Fruit fly (Drosophila melanogaster): ENCODE measurements around the gene CSN6.

The CSN6 gene

DNA sequence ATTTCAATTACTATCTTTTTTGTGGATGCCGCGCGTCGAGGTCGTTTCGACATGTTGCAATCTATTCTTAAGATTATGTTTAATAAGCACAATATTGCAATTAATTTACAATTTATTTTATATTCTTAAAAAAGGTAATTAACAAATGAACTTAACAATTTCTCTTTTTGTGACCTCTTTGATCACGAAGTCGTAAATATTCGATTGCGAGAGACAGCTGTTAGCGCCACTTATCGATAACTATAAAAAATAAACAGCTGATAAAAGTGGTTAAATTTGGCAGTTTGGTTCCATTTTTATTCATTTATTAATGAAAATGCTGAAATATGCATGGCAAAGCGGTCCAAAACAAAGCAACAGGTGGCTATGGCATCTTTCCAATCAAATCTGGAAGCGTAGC lies 32.9 kb downstream of the CSN6 start, which contains the start of the genes CG31156 and mRRF2:
Gene CG31156 (minus strand): TSS at position 209 of the 400 bp plus-strand sequence.
Gene mRRF2 (plus strand): TSS at position 239 of the 400 bp plus-strand sequence.
- TF ChIP-seq CG15710 (tag; optimal IDR thresholded peaks at IDR 0.05) (no peak), fd96Ca (GFP tag; IDR thresholded peaks at IDR 0.05) (no peak), Pif1B (GFP tag; optimal IDR thresholded peaks at IDR 0.05) (no peak), CG17806 (tag; optimal IDR thresholded peaks at IDR 0.05) (no peak), Pif1A (GFP tag; optimal IDR thresholded peaks at IDR 0.05) (no peak), Snoo (tag; optimal IDR thresholded peaks at IDR 0.05) (no peak), Ets98B (GFP tag; IDR thresholded peaks at IDR 0.05) (no peak), CG34367 (tag; optimal IDR thresholded peaks at IDR 0.05) (no peak), CG9948 (tag; optimal IDR thresholded peaks at IDR 0.05) (no peak), CG12605 (GFP tag; IDR thresholded peaks at IDR 0.05) (no peak), CG13204 (GFP tag; optimal IDR thresholded peaks at IDR 0.05) (no peak), CG10348 (GFP tag; IDR thresholded peaks at IDR 0.05) (no peak), CG8301 (tag; optimal IDR thresholded peaks at IDR 0.05) (no peak), CG14655 (GFP tag; optimal IDR thresholded peaks at IDR 0.05) (no peak)

DNA sequence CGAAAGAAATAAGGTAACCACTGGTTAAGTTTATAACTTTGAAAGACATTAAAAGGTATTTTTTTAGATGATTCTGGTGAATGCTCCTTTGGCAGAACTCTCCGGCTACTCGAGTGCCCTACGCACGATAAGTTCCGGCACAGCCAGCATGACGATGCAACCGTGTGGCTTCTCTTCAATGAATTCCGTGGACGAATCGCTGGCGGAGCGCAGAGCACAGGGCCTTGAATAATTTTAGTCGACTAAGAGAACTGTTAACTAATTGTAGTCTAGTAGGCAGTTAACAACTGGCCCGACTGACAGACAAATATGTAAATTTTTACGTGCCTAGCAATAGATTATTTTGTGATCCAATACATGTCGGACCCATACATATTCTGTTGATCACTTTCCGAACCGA lies 35.6 kb downstream of the CSN6 start, which contains the start of gene CG31161:
Gene CG31161 (plus strand): TSS at position 301 of the 400 bp plus-strand sequence.
- TF ChIP-seq CG8301 (tag; optimal IDR thresholded peaks at IDR 0.05) (no peak), Pif1A (GFP tag; optimal IDR thresholded peaks at IDR 0.05) (no peak), fd96Ca (GFP tag; IDR thresholded peaks at IDR 0.05) (no peak), CG9948 (tag; optimal IDR thresholded peaks at IDR 0.05) (no peak)

DNA sequence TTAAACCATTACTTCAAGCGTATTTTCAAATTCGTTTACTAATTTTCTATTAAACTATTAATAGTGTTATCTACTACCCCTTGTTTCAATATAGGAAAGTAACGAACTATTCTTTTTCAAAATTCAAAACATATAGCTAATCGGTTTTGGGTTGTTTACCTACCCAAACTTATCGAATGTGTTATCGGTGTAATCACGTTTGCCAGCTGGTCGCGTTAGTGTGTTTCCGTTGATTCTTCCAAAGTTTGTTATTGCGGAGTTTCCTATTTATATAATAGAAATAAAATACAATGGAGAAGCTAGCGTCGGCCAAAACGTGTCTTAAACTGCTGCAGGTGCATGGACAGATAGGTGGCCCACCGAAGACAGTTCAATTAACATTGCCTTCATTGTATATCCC lies 37.7 kb downstream of the CSN6 start, which contains the start of gene mRpL45:
Gene mRpL45 (plus strand): TSS at position 213 of the 400 bp plus-strand sequence.
- TF ChIP-seq Snoo (tag; optimal IDR thresholded peaks at IDR 0.05) (no peak), CG14655 (GFP tag; optimal IDR thresholded peaks at IDR 0.05) (no peak), CG32121 (GFP tag; IDR thresholded peaks at IDR 0.05) (no peak), CG15710 (tag; optimal IDR thresholded peaks at IDR 0.05) (no peak), D1 (tag; optimal IDR thresholded peaks at IDR 0.05) (no peak), fd96Ca (GFP tag; IDR thresholded peaks at IDR 0.05) (no peak), CG10348 (GFP tag; IDR thresholded peaks at IDR 0.05) (no peak)

DNA sequence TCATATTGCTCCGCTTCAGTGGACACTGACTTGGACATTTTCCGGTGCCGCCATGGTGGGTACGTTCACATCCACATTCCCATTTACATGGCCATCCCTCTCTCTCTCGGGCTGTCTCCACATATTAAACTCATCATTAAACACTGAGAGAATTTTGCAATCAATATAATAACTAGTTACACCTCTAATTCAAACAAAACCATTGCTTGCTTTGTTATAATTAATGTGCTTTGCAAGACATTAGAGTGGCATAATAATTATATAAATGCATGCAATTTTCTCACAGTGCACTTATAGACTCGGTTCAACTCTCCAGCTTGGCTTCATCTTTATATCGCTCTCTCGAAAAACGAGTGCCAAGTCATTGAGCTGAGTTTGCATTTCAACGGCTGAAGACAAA lies 44.2 kb downstream of the CSN6 start:
- TF ChIP-seq gl (tag; optimal IDR thresholded peaks at IDR 0.05) (peak; percentile 70), CG8159 (tag; optimal IDR thresholded peaks at IDR 0.05) (peak; percentile 89), CG12605 (GFP tag; IDR thresholded peaks at IDR 0.05) (peak; percentile 93), CG17806 (tag; optimal IDR thresholded peaks at IDR 0.05) (peak; percentile 91), Snoo (tag; optimal IDR thresholded peaks at IDR 0.05) (peak; percentile 81), Ets98B (GFP tag; IDR thresholded peaks at IDR 0.05) (peak; percentile 96), CG4496 (GFP tag; IDR thresholded peaks at IDR 0.05) (peak; percentile 96), Pif1A (GFP tag; optimal IDR thresholded peaks at IDR 0.05) (no peak), CG10348 (GFP tag; IDR thresholded peaks at IDR 0.05) (peak; percentile 73), CG34367 (tag; optimal IDR thresholded peaks at IDR 0.05) (peak; percentile 82), CG8301 (tag; optimal IDR thresholded peaks at IDR 0.05) (peak; percentile 90), Pif1B (GFP tag; optimal IDR thresholded peaks at IDR 0.05) (peak; percentile 92), EcR (GFP tag; optimal IDR thresholded peaks at IDR 0.05) (peak; percentile 79), CG15710 (tag; optimal IDR thresholded peaks at IDR 0.05) (peak; percentile 87), rn (GFP tag; IDR thresholded peaks at IDR 0.05) (peak; percentile 84), CG9948 (tag; optimal IDR thresholded peaks at IDR 0.05) (peak; percentile 84), fd96Ca (GFP tag; IDR thresholded peaks at IDR 0.05) (peak; percentile 93), CG14655 (GFP tag; optimal IDR thresholded peaks at IDR 0.05) (no peak), CG32121 (GFP tag; IDR thresholded peaks at IDR 0.05) (peak; percentile 96), D1 (tag; optimal IDR thresholded peaks at IDR 0.05) (no peak), CG13204 (GFP tag; optimal IDR thresholded peaks at IDR 0.05) (no peak)

DNA sequence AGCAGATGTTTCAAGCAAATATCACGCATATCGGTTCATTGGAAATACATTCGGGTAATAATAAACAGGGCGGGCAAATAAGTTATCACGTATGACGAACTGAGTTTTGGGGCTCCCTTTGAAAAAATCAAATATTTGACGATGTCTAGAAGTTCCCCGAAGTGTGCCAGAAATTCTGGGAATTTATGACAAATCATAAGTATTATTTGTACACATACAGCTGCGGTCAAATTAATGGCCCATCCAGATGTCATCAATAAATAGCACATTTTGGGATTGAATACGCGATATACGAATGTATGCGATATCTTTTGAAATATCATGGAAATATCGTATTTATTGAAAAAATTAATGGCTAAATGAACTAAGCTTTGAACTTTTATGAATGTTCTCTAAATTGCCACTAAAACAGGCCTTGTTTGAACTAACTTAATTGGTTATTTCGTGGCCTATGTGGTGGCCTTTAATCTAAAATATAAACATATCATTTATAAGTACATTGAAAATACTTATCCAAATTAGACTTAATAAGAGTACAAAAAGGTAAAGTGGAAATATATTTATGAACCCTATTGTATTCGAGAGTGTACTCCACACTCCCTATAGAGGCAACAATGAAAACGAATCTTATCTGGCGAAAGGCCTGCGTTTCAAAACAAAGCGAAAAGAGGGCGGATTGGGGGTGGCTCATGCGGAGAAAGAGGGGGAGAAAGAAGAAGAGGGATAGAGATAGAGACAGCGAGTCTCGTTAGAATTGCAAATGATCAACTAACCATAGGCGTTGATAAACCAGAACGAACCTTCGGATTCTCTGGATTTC lies 45.2 kb downstream of the CSN6 start:
- TF ChIP-seq CG13204 (GFP tag; optimal IDR thresholded peaks at IDR 0.05) (no peak), CG14655 (GFP tag; optimal IDR thresholded peaks at IDR 0.05) (peak; percentile 54), CG9948 (tag; optimal IDR thresholded peaks at IDR 0.05) (peak; percentile 42), CG8301 (tag; optimal IDR thresholded peaks at IDR 0.05) (peak; percentile 42), CG15710 (tag; optimal IDR thresholded peaks at IDR 0.05) (peak; percentile 40), CG17806 (tag; optimal IDR thresholded peaks at IDR 0.05) (peak; percentile 35), CG34367 (tag; optimal IDR thresholded peaks at IDR 0.05) (no peak), fd96Ca (GFP tag; IDR thresholded peaks at IDR 0.05) (no peak), D1 (tag; optimal IDR thresholded peaks at IDR 0.05) (peak; percentile 16), CG8159 (tag; optimal IDR thresholded peaks at IDR 0.05) (peak; percentile 64), rn (GFP tag; IDR thresholded peaks at IDR 0.05) (no peak), CG10348 (GFP tag; IDR thresholded peaks at IDR 0.05) (no peak), CG4496 (GFP tag; IDR thresholded peaks at IDR 0.05) (no peak), Snoo (tag; optimal IDR thresholded peaks at IDR 0.05) (peak; percentile 57), CG32121 (GFP tag; IDR thresholded peaks at IDR 0.05) (no peak), EcR (GFP tag; optimal IDR thresholded peaks at IDR 0.05) (no peak), Ets98B (GFP tag; IDR thresholded peaks at IDR 0.05) (no peak), CG12605 (GFP tag; IDR thresholded peaks at IDR 0.05) (no peak), gl (tag; optimal IDR thresholded peaks at IDR 0.05) (no peak), Pif1A (GFP tag; optimal IDR thresholded peaks at IDR 0.05) (peak; percentile 18), Pif1B (GFP tag; optimal IDR thresholded peaks at IDR 0.05) (peak; percentile 52)

DNA sequence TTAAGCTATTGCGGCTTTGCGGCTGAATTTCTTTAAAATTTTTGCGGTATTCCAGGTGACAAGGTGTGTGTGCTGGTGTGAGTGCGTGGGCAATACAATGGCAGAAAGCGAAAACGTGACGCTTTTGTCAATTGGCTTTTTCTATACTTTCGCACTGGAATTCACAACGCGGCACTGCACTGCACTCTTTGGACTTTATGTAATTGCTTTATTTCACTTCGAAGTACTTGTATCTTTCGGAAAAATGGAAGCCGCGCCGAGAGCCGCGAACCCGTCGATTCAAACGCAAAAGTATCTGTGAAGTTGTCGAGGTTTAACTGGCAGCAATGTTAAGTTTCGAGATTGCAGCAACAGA lies 45.7 kb downstream of the CSN6 start:
- TF ChIP-seq CG8159 (tag; optimal IDR thresholded peaks at IDR 0.05), result no peak
- TF ChIP-seq D1 (tag; optimal IDR thresholded peaks at IDR 0.05), result no peak
- no peak for TF ChIP-seq CG12605 (GFP tag; IDR thresholded peaks at IDR 0.05)
- no peak for TF ChIP-seq CG14655 (GFP tag; optimal IDR thresholded peaks at IDR 0.05)
- no peak for TF ChIP-seq Snoo (tag; optimal IDR thresholded peaks at IDR 0.05)
- peak; percentile 5; the same call in 1 of the 3 replicates for TF ChIP-seq CG4496 (GFP tag; IDR thresholded peaks at IDR 0.05)
- no peak for TF ChIP-seq CG10348 (GFP tag; IDR thresholded peaks at IDR 0.05)

All from whole organism, pupa.